Worm (Caenorhabditis elegans) whole organism, early embryonic: ENCODE data around the gene enu-3.6.

Experiments
- B0310.2 ChIP-seq: sonication (generic microtip); optimal IDR thresholded peaks from 2 replicates; lab custom pipeline; 2016; ENCODE audit warnings: mild to moderate bottlenecking, missing genetic modification characterization, missing compliant biosample characterization
- F13C5.2 ChIP-seq: sonication (generic microtip); optimal IDR thresholded peaks from 2 replicates; lab custom pipeline; 2017; ENCODE audit warnings: mild to moderate bottlenecking, missing genetic modification characterization, inconsistent platforms, missing compliant biosample characterization
- aly-1 ChIP-seq: sonication (generic microtip); optimal IDR thresholded peaks from 2 replicates; lab custom pipeline; 2016; ENCODE audit warnings: missing genetic modification characterization, missing compliant biosample characterization
- ama-1 ChIP-seq: fragments of 150-350 bp; optimal IDR thresholded peaks from 2 replicates; lab custom pipeline; 2014
- ceh-13 ChIP-seq: fragments of 200-800 bp; sonication (Bioruptor generic); optimal IDR thresholded peaks from 2 replicates; lab custom pipeline; 2018; ENCODE audit warnings: mild to moderate bottlenecking, missing genetic modification characterization, missing compliant biosample characterization
- ceh-36 ChIP-seq: sonication (generic microtip); optimal IDR thresholded peaks from 2 replicates; lab custom pipeline; 2016; ENCODE audit warnings: missing genetic modification characterization, inconsistent platforms, missing compliant biosample characterization
- ets-7 ChIP-seq: sonication (generic microtip); optimal IDR thresholded peaks from 2 replicates; lab custom pipeline; 2016; ENCODE audit warnings: missing genotype, missing genetic modification characterization, missing compliant biosample characterization
- flt-1 ChIP-seq: fragments of 200-800 bp; sonication (Bioruptor generic); IDR thresholded peaks from 2 replicates; pipeline ENCODE4 v1.3.6; 2022; ENCODE audit warnings: missing genetic modification characterization, missing compliant biosample characterization
- hmbx-1 ChIP-seq: sonication (generic microtip); optimal IDR thresholded peaks from 2 replicates; lab custom pipeline; 2016; ENCODE audit warnings: mild to moderate bottlenecking, missing genetic modification characterization, missing compliant biosample characterization
- pes-1 ChIP-seq: fragments of 200-800 bp; sonication (Bioruptor generic); IDR thresholded peaks from 2 replicates; pipeline ENCODE4 v1.3.6; 2022; ENCODE audit warnings: missing genetic modification reagents, missing genetic modification characterization, missing compliant biosample characterization
- scrt-1 ChIP-seq: fragments of 200-800 bp; sonication (Bioruptor generic); IDR thresholded peaks from 2 replicates; pipeline ENCODE4 v1.3.6; 2022; ENCODE audit warnings: missing genetic modification characterization, missing compliant biosample characterization
- sea-1 ChIP-seq: fragments of 200-800 bp; sonication (Bioruptor generic); conservative IDR thresholded peaks from 2 replicates; pipeline ENCODE4 v1.3.6; 2022; ENCODE audit warnings: missing genetic modification characterization, missing compliant biosample characterization
- tbx-37 ChIP-seq: fragments of 200-800 bp; sonication (Bioruptor generic); conservative IDR thresholded peaks from 2 replicates; pipeline ENCODE4 v1.3.6; 2022; ENCODE audit warnings: missing genetic modification reagents, missing genetic modification characterization, missing compliant biosample characterization
- tra-4 ChIP-seq: sonication (generic microtip); optimal IDR thresholded peaks from 2 replicates; lab custom pipeline; 2017; ENCODE audit warnings: missing genetic modification characterization, missing compliant biosample characterization

DNA sequence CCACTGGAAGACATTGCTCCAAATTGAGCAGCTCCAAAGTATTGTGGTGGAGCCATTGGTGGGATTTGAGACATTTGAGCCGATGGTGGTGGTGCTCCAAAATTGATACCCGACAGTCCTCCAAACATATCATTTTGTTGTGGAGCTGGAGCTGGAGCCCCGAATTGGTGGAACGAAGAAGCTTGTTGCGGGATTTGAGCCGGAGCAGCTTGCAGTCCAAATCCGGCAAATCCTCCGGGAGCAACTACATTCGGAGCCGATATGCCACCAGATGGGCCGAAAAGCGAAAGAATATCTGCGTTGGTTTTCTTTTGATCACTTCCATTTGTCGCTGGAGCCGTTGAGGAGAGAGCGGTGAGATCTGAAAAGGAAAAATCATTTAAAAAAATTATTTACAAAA is 12.2 kb upstream of the enu-3.6 start:
- TF ChIP-seq F13C5.2 (tag; lab: Kevin White, UChicago) (no peak), flt-1 (GFP tag; lab: Robert Waterston, UW) (no peak), B0310.2 (tag; lab: Kevin White, UChicago) (no peak), hmbx-1 (tag; lab: Kevin White, UChicago) (no peak), ceh-13 (GFP tag; lab: Kevin White, UChicago) (no peak), tra-4 (tag; lab: Kevin White, UChicago) (no peak), ama-1 (lab: Kevin White, UChicago) (no peak), aly-1 (tag; lab: Kevin White, UChicago) (no peak), scrt-1 (no peak), tbx-37 (no peak), pes-1 (GFP tag; lab: Robert Waterston, UW) (no peak), ets-7 (tag; lab: Kevin White, UChicago) (no peak), ceh-36 (no peak), sea-1 (GFP tag; lab: Robert Waterston, UW) (no peak)
